Worm (Caenorhabditis elegans) whole organism, midembryonic: ENCODE data around the gene dsl-5.

Experiments
- T22C8.4 ChIP-seq: fragments of 200-800 bp; sonication (Bioruptor generic); IDR thresholded peaks from 2 replicates; pipeline ENCODE4 v1.3.6; 2022; ENCODE audit warnings: missing genetic modification characterization, missing compliant biosample characterization
- flt-1 ChIP-seq: fragments of 200-800 bp; sonication (Bioruptor generic); IDR thresholded peaks from 2 replicates; pipeline ENCODE4 v1.3.6; 2022; ENCODE audit warnings: missing genetic modification characterization, missing compliant biosample characterization
- klf-2 ChIP-seq: fragments of 200-800 bp; sonication (Bioruptor generic); conservative IDR thresholded peaks from 2 replicates; pipeline ENCODE4 v1.3.6; 2022; ENCODE audit warnings: missing genetic modification reagents, missing genetic modification characterization, missing compliant biosample characterization
- med-1 ChIP-seq: sonication (generic microtip); optimal IDR thresholded peaks from 2 replicates; lab custom pipeline; 2017; ENCODE audit warnings: missing genetic modification characterization, mild to moderate bottlenecking, missing compliant biosample characterization, antibody characterized with exemption, missing genetic modification reagents; ENCODE audit not compliant: insufficient read depth
- tab-1 ChIP-seq: fragments of 200-800 bp; sonication (Bioruptor generic); IDR thresholded peaks from 2 replicates; pipeline ENCODE4 v1.3.6; 2022; ENCODE audit warnings: missing genetic modification characterization, missing compliant biosample characterization
- ztf-23 ChIP-seq: fragments of 200-800 bp; sonication (Bioruptor generic); IDR thresholded peaks from 2 replicates; pipeline ENCODE4 v1.3.6; 2022; ENCODE audit warnings: missing genetic modification reagents, missing genetic modification characterization, missing compliant biosample characterization

DNA sequence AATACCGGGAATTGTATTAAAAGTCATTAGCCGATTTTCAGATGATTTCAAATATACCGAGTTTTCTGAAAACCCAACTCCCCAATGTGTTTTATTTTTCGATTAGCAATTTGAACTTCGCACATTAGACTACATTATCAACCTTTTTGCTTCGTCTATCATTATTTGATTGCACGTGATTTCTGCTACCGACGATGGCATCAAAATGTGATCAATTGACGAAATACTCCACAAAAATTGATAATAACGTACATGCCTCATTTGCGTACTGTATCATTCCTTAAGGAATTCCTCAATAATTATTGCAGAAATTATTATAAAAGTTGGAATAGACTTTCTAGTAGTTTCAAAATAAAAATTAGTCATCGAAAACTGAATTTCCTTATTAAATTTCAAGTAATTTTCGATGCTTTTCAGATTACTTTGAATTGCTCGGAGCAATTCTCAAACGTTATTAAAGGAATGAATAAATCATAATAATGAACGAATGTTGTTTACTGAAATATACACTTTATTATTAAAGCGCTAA lies 3.0 kb upstream of the dsl-5 start:
- TF ChIP-seq med-1 (GFP tag; lab: Kevin White, UChicago): no peak
- TF ChIP-seq T22C8.4 (GFP tag; lab: Robert Waterston, UW): no peak
- no peak for TF ChIP-seq klf-2 (GFP tag; lab: Robert Waterston, UW)
- no peak for TF ChIP-seq ztf-23 (GFP tag; lab: Robert Waterston, UW)
- TF ChIP-seq flt-1 (GFP tag; lab: Robert Waterston, UW): no peak
- TF ChIP-seq tab-1 (GFP tag; lab: Robert Waterston, UW): no peak
